Fruit fly (Drosophila melanogaster) whole organism, embryonic: ENCODE results near the gene CG5969.

Experiments
- Atf-2 ChIP-seq: fragments of 200-800 bp; sonication (Bioruptor generic); optimal IDR thresholded peaks from 2 replicates; lab custom pipeline; 2016; ENCODE audit warnings: missing biosample characterization, missing genetic modification characterization
- CG10209 ChIP-seq: fragments of 200-800 bp; sonication (Bioruptor generic); optimal IDR thresholded peaks from 3 replicates; lab custom pipeline; 2017; ENCODE audit warnings: missing biosample characterization, mild to moderate bottlenecking, missing genetic modification characterization, missing genetic modification reagents
- CG11456 ChIP-seq: fragments of 200-800 bp; sonication (Bioruptor generic); IDR thresholded peaks from 3 replicates; pipeline ENCODE4 v1.3.6; 2022; ENCODE audit warnings: missing biosample characterization, missing genetic modification characterization
- CG1233 ChIP-seq: fragments of 200-800 bp; sonication (Bioruptor generic); optimal IDR thresholded peaks from 4 replicates; lab custom pipeline; 2018; ENCODE audit warnings: missing biosample characterization, mild to moderate bottlenecking, missing genetic modification characterization
- CG13424 ChIP-seq: fragments of 200-800 bp; sonication (Bioruptor generic); optimal IDR thresholded peaks from 2 replicates; lab custom pipeline; 2019; ENCODE audit warnings: missing biosample characterization, mild to moderate bottlenecking, missing genetic modification characterization, moderate library complexity
- CG15011 ChIP-seq: fragments of 200-800 bp; sonication (Bioruptor generic); optimal IDR thresholded peaks from 3 replicates; lab custom pipeline; 2018; ENCODE audit warnings: missing biosample characterization, mild to moderate bottlenecking, missing genetic modification characterization
- CG17359 ChIP-seq: fragments of 200-800 bp; sonication (Bioruptor generic); optimal IDR thresholded peaks from 3 replicates; lab custom pipeline; 2018; ENCODE audit warnings: missing biosample characterization, mild to moderate bottlenecking, missing genetic modification characterization, moderate library complexity
- CG18476 ChIP-seq: fragments of 200-800 bp; sonication (Bioruptor generic); optimal IDR thresholded peaks from 2 replicates; lab custom pipeline; 2016; ENCODE audit warnings: missing biosample characterization, mild to moderate bottlenecking, missing genetic modification characterization
- CG2116 ChIP-seq: fragments of 200-800 bp; sonication (Bioruptor generic); optimal IDR thresholded peaks from 3 replicates; lab custom pipeline; 2018; ENCODE audit warnings: missing biosample characterization, mild to moderate bottlenecking, missing genetic modification characterization
- CG2120 ChIP-seq: fragments of 200-800 bp; sonication (Bioruptor generic); optimal IDR thresholded peaks from 3 replicates; lab custom pipeline; 2016; ENCODE audit warnings: missing biosample characterization, missing genetic modification characterization
- CG2712 ChIP-seq: fragments of 200-800 bp; optimal IDR thresholded peaks from 3 replicates; lab custom pipeline; 2019; ENCODE audit warnings: missing biosample characterization, mild to moderate bottlenecking, missing genetic modification characterization, moderate library complexity
- CG3065 ChIP-seq: fragments of 200-800 bp; sonication (Bioruptor generic); optimal IDR thresholded peaks from 2 replicates; lab custom pipeline; 2016; ENCODE audit warnings: missing biosample characterization, missing genetic modification characterization
- CG33213 ChIP-seq: fragments of 200-800 bp; sonication (Bioruptor generic); optimal IDR thresholded peaks from 3 replicates; lab custom pipeline; 2016; ENCODE audit warnings: missing biosample characterization, missing genetic modification characterization
- CG34376 ChIP-seq: fragments of 200-800 bp; sonication (Bioruptor generic); optimal IDR thresholded peaks from 2 replicates; lab custom pipeline; 2018; ENCODE audit warnings: missing biosample characterization, mild to moderate bottlenecking, missing genetic modification characterization
- CG3726 ChIP-seq: fragments of 200-800 bp; sonication (Bioruptor generic); IDR thresholded peaks from 3 replicates; pipeline ENCODE4, ENCODE4 v1.3.6; 2022; ENCODE audit warnings: missing biosample characterization, missing genetic modification characterization
- CG4328 ChIP-seq: fragments of 200-800 bp; sonication (Bioruptor generic); optimal IDR thresholded peaks from 3 replicates; lab custom pipeline; 2017; ENCODE audit warnings: missing biosample characterization, missing genetic modification reagents, missing genetic modification characterization
- CG43689 ChIP-seq: fragments of 200-800 bp; sonication (Bioruptor generic); IDR thresholded peaks from 2 replicates; pipeline ENCODE4 v1.3.6; 2022; ENCODE audit warnings: missing biosample characterization, missing genetic modification characterization
- CG4730 ChIP-seq: fragments of 200-800 bp; sonication (Bioruptor generic); IDR thresholded peaks from 2 replicates; pipeline ENCODE4 v1.3.6; 2022; ENCODE audit warnings: missing biosample characterization, missing genetic modification characterization
- CG4820 ChIP-seq: fragments of 200-800 bp; sonication (Bioruptor generic); optimal IDR thresholded peaks from 3 replicates; lab custom pipeline; 2016; ENCODE audit warnings: missing biosample characterization, missing genetic modification characterization
- CG5953 ChIP-seq: fragments of 200-800 bp; sonication (Bioruptor generic); IDR thresholded peaks from 2 replicates; pipeline ENCODE4 v1.3.6; 2022; ENCODE audit warnings: missing biosample characterization, missing genetic modification characterization
- CG6654 ChIP-seq: fragments of 200-800 bp; sonication (Bioruptor generic); optimal IDR thresholded peaks from 2 replicates; lab custom pipeline; 2017; ENCODE audit warnings: missing biosample characterization, mild to moderate bottlenecking, missing genetic modification characterization
- CG7745 ChIP-seq: fragments of 200-800 bp; sonication (Bioruptor generic); optimal IDR thresholded peaks from 2 replicates; lab custom pipeline; 2018; ENCODE audit warnings: missing biosample characterization, mild to moderate bottlenecking, missing genetic modification characterization, moderate library complexity
- CG7839 ChIP-seq: fragments of 200-800 bp; sonication (Bioruptor generic); optimal IDR thresholded peaks from 3 replicates; lab custom pipeline; 2018; ENCODE audit warnings: missing biosample characterization, mild to moderate bottlenecking, missing genetic modification characterization, moderate library complexity
- CG7963 ChIP-seq: fragments of 200-800 bp; sonication (Bioruptor generic); IDR thresholded peaks from 3 replicates; pipeline ENCODE4 v1.3.6; 2022; ENCODE audit warnings: missing biosample characterization, missing genetic modification characterization; ENCODE audit not compliant: partially characterized antibody
- CG8359 ChIP-seq: fragments of 200-800 bp; sonication (Bioruptor generic); optimal IDR thresholded peaks from 2 replicates; lab custom pipeline; 2017; ENCODE audit warnings: missing biosample characterization, mild to moderate bottlenecking, missing genetic modification characterization, borderline replicate concordance
- Dad ChIP-seq: fragments of 200-800 bp; sonication (Bioruptor generic); optimal IDR thresholded peaks from 3 replicates; lab custom pipeline; 2016; ENCODE audit warnings: missing biosample characterization, missing genetic modification characterization
- Fer3 ChIP-seq: fragments of 200-800 bp; sonication (Bioruptor generic); optimal IDR thresholded peaks from 2 replicates; lab custom pipeline; 2018; ENCODE audit warnings: missing biosample characterization, mild to moderate bottlenecking, missing genetic modification characterization, moderate library complexity
- Hr39 ChIP-seq: fragments of >200 bp; optimal IDR thresholded peaks from 2 replicates; lab custom pipeline; 2017
- Jarid2 ChIP-seq: fragments of 200-800 bp; sonication (Bioruptor generic); optimal IDR thresholded peaks from 3 replicates; lab custom pipeline; 2017; ENCODE audit warnings: mild to moderate bottlenecking, missing biosample characterization, missing genetic modification reagents, missing genetic modification characterization
- Kr ChIP-seq: fragments of 200-800 bp; sonication (Bioruptor generic); optimal IDR thresholded peaks from 2 replicates; lab custom pipeline; 2017; ENCODE audit warnings: missing biosample characterization, mild to moderate bottlenecking, missing genetic modification characterization
- Lhr ChIP-seq: fragments of 200-800 bp; sonication (Bioruptor generic); optimal IDR thresholded peaks from 3 replicates; lab custom pipeline; 2017; ENCODE audit warnings: mild to moderate bottlenecking, missing biosample characterization, missing genetic modification reagents, missing genetic modification characterization
- Mes4 ChIP-seq: fragments of 200-800 bp; sonication (Bioruptor generic); optimal IDR thresholded peaks from 2 replicates; lab custom pipeline; 2016; ENCODE audit warnings: missing biosample characterization, missing genetic modification characterization
- Mrtf ChIP-seq: fragments of 200-800 bp; sonication (Bioruptor generic); IDR thresholded peaks from 3 replicates; pipeline ENCODE4 v1.3.6; 2022; ENCODE audit warnings: missing biosample characterization, missing genetic modification characterization
- NC2α ChIP-seq: fragments of 200-800 bp; sonication (Bioruptor generic); optimal IDR thresholded peaks from 2 replicates; lab custom pipeline; 2016; ENCODE audit warnings: missing biosample characterization, missing genetic modification characterization
- NC2β ChIP-seq: fragments of 200-800 bp; sonication (Bioruptor generic); optimal IDR thresholded peaks from 2 replicates; lab custom pipeline; 2016; ENCODE audit warnings: missing biosample characterization, missing genetic modification characterization
- TFAM ChIP-seq: fragments of 200-800 bp; sonication (Bioruptor generic); optimal IDR thresholded peaks from 2 replicates; lab custom pipeline; 2017; ENCODE audit warnings: missing biosample characterization, missing genetic modification characterization, inconsistent platforms
- btn ChIP-seq: fragments of 200-800 bp; sonication (Bioruptor generic); optimal IDR thresholded peaks from 2 replicates; lab custom pipeline; 2016; ENCODE audit warnings: missing biosample characterization, missing genetic modification characterization
- cad ChIP-seq: fragments of >200 bp; optimal IDR thresholded peaks from 2 replicates; lab custom pipeline; 2017; ENCODE audit warnings: missing biosample characterization, missing genetic modification characterization
- chif ChIP-seq, 2 experiments: fragments of 200-800 bp; sonication (Bioruptor generic); optimal IDR thresholded peaks; 3 replicates each; lab custom pipeline; 2016; ENCODE audit warnings: missing biosample characterization in 2 of 2, missing genetic modification characterization in 2 of 2
- chm ChIP-seq: fragments of 200-800 bp; sonication (Bioruptor generic); IDR thresholded peaks from 2 replicates; pipeline ENCODE4 v1.3.6; 2022; ENCODE audit warnings: missing biosample characterization, missing genetic modification characterization
- croc ChIP-seq: fragments of 200-800 bp; sonication (Bioruptor generic); conservative IDR thresholded peaks from 3 replicates; pipeline ENCODE4 v1.3.6; 2022; ENCODE audit warnings: missing biosample characterization, missing genetic modification characterization
- dm ChIP-seq: fragments of 200-800 bp; sonication (Bioruptor generic); optimal IDR thresholded peaks from 3 replicates; lab custom pipeline; 2016; ENCODE audit warnings: missing biosample characterization, missing genetic modification characterization
- ewg ChIP-seq: fragments of 200-800 bp; sonication (Bioruptor generic); optimal IDR thresholded peaks from 3 replicates; lab custom pipeline; 2017; ENCODE audit warnings: mild to moderate bottlenecking, missing biosample characterization, missing genetic modification reagents, missing genetic modification characterization
- klu ChIP-seq: fragments of 200-800 bp; sonication (Bioruptor generic); IDR thresholded peaks from 2 replicates; pipeline ENCODE4 v1.3.6; 2022; ENCODE audit warnings: missing biosample characterization, missing genetic modification characterization
- knrl ChIP-seq: fragments of 200-800 bp; sonication (Bioruptor generic); IDR thresholded peaks from 3 replicates; pipeline ENCODE4 v1.3.6; 2022; ENCODE audit warnings: missing biosample characterization, missing genetic modification characterization; ENCODE audit not compliant: partially characterized antibody
- shn ChIP-seq: fragments of 200-800 bp; sonication (Bioruptor generic); optimal IDR thresholded peaks from 3 replicates; lab custom pipeline; 2016; ENCODE audit warnings: missing biosample characterization, missing genetic modification characterization
- slou ChIP-seq: fragments of 200-800 bp; sonication (Bioruptor generic); optimal IDR thresholded peaks from 3 replicates; lab custom pipeline; 2016; ENCODE audit warnings: missing biosample characterization, missing genetic modification characterization
- tgo ChIP-seq: fragments of 200-800 bp; sonication (Bioruptor generic); IDR thresholded peaks from 3 replicates; pipeline ENCODE4 v1.3.6; 2022; ENCODE audit warnings: missing biosample characterization, missing genetic modification characterization
- zfh1 ChIP-seq: fragments of 200-800 bp; sonication (Bioruptor generic); IDR thresholded peaks from 3 replicates; pipeline ENCODE4 v1.3.6; 2022; ENCODE audit warnings: missing biosample characterization, missing genetic modification characterization

CG5969 gene

dm6 chr3L:20471499-20472313 is 1.9 kb upstream of the CG5969 start (continued):
- TF ChIP-seq CG4328 (GFP tag; lab: Kevin White, UChicago) (peak; percentile 31), ewg (GFP tag; lab: Kevin White, UChicago) (peak; percentile 32), CG6654 (GFP tag; lab: Kevin White, UChicago) (no peak), Lhr (GFP tag; lab: Kevin White, UChicago) (peak; percentile 43), btn (peak; percentile 45), zfh1 (GFP tag; lab: Robert Waterston, UW) (peak; percentile 75), shn (peak; percentile 40), CG7963 (GFP tag; lab: Robert Waterston, UW) (no peak), CG10209 (peak; percentile 76), NC2β (GFP tag; lab: Kevin White, UChicago) (peak; percentile 81), klu (no peak), CG3065 (peak; percentile 22), CG11456 (GFP tag; lab: Robert Waterston, UW) (no peak), Atf-2 (GFP tag; lab: Kevin White, UChicago) (peak; percentile 39), CG2120 (GFP tag; lab: Kevin White, UChicago) (peak; percentile 31), chif (GFP tag; optimal IDR thresholded peaks at IDR 0.05; lab: Kevin White, UChicago) (peak; percentile 45 to 70), CG7745 (peak; percentile 20), chm (0 out of 2 replicates have a peak, but pooled peaks have one; percentile 32), CG15011 (peak; percentile 73), CG7839 (peak; percentile 14), slou (GFP tag; lab: Kevin White, UChicago) (peak; percentile 40), Mes4 (GFP tag; lab: Kevin White, UChicago) (peak; percentile 68), CG33213 (GFP tag; lab: Kevin White, UChicago) (peak; percentile 67), cad (GFP tag; lab: Kevin White, UChicago) (no peak), CG17359 (tag; lab: Kevin White, UChicago) (peak; percentile 59), dm (GFP tag; lab: Kevin White, UChicago) (peak; percentile 25), Jarid2 (GFP tag; lab: Kevin White, UChicago) (no peak), CG18476 (GFP tag; lab: Kevin White, UChicago) (peak; percentile 41), croc (GFP tag; lab: Robert Waterston, UW) (no peak), Kr (GFP tag; lab: Kevin White, UChicago) (peak; percentile 83), TFAM (peak; percentile 54), CG1233 (peak; percentile 69), Hr39 (no peak), CG2712 (tag; lab: Kevin White, UChicago) (peak; percentile 28), Mrtf (0 out of 3 replicates have a peak, but pooled peaks have one; percentile 21), CG34376 (GFP tag; lab: Kevin White, UChicago) (peak; percentile 22), CG4820 (GFP tag; lab: Kevin White, UChicago) (peak; percentile 26), CG43689 (GFP tag; lab: Robert Waterston, UW) (no peak), CG13424 (tag; lab: Kevin White, UChicago) (peak; percentile 58), CG4730 (GFP tag; lab: Robert Waterston, UW) (no peak), Fer3 (tag; lab: Kevin White, UChicago) (peak; percentile 16), Dad (GFP tag; lab: Kevin White, UChicago) (peak; percentile 4), tgo (no peak), CG8359 (GFP tag; lab: Kevin White, UChicago) (peak; percentile 39), CG5953 (GFP tag; lab: Robert Waterston, UW) (peak; percentile 47; the same call in 1 of the 2 replicates), CG3726 (GFP tag; lab: Robert Waterston, UW) (no peak), knrl (GFP tag; lab: Robert Waterston, UW) (no peak), NC2α (GFP tag; lab: Kevin White, UChicago) (peak; percentile 60), CG2116 (GFP tag; lab: Kevin White, UChicago) (peak; percentile 54)
